Fruit fly (Drosophila melanogaster) whole organism, embryonic: Measurements from ENCODE around the gene CG43156.

ENCODE experiments used
- Abd-B ChIP-seq: fragments of 200-800 bp; sonication (Bioruptor generic); optimal IDR thresholded peaks from 2 replicates; lab custom pipeline; 2018; ENCODE audit warnings: missing biosample characterization, mild to moderate bottlenecking, missing genetic modification characterization, moderate library complexity
- CG1024 ChIP-seq: fragments of 200-800 bp; sonication (Bioruptor generic); IDR thresholded peaks from 2 replicates; pipeline ENCODE4 v1.3.6; 2022; ENCODE audit warnings: missing biosample characterization, missing genetic modification characterization
- CG10565 ChIP-seq: fragments of 200-800 bp; sonication (Bioruptor generic); optimal IDR thresholded peaks from 3 replicates; lab custom pipeline; 2016; ENCODE audit warnings: missing biosample characterization, mild to moderate bottlenecking, missing genetic modification characterization
- CG10654 ChIP-seq: fragments of 200-800 bp; sonication (Bioruptor generic); optimal IDR thresholded peaks from 2 replicates; lab custom pipeline; 2016; ENCODE audit warnings: missing biosample characterization, missing genetic modification characterization
- CG12659 ChIP-seq: fragments of 200-800 bp; sonication (Bioruptor generic); optimal IDR thresholded peaks from 3 replicates; lab custom pipeline; 2017; ENCODE audit warnings: mild to moderate bottlenecking, missing biosample characterization, missing genetic modification reagents, missing genetic modification characterization
- CG15073 ChIP-seq: fragments of 200-800 bp; sonication (Bioruptor generic); optimal IDR thresholded peaks from 2 replicates; lab custom pipeline; 2016; ENCODE audit warnings: missing biosample characterization, missing genetic modification characterization
- CG1529 ChIP-seq: fragments of 200-800 bp; sonication (Bioruptor generic); optimal IDR thresholded peaks from 3 replicates; lab custom pipeline; 2018; ENCODE audit warnings: missing biosample characterization, missing genetic modification characterization
- CG15696 ChIP-seq: fragments of 200-800 bp; sonication (Bioruptor generic); optimal IDR thresholded peaks from 2 replicates; lab custom pipeline; 2019; ENCODE audit warnings: missing biosample characterization, mild to moderate bottlenecking, missing genetic modification characterization, moderate library complexity
- CG17385 ChIP-seq: fragments of 200-800 bp; sonication (Bioruptor generic); optimal IDR thresholded peaks from 3 replicates; lab custom pipeline; 2018; ENCODE audit warnings: missing biosample characterization, mild to moderate bottlenecking, missing genetic modification characterization
- CG17568 ChIP-seq: fragments of 200-800 bp; sonication (Bioruptor generic); optimal IDR thresholded peaks from 2 replicates; lab custom pipeline; 2018; ENCODE audit warnings: missing biosample characterization, mild to moderate bottlenecking, missing genetic modification characterization, moderate library complexity
- CG17802 ChIP-seq: fragments of 200-800 bp; sonication (Bioruptor generic); optimal IDR thresholded peaks from 2 replicates; lab custom pipeline; 2018; ENCODE audit warnings: missing biosample characterization, mild to moderate bottlenecking, missing genetic modification characterization, moderate library complexity
- CG2120 ChIP-seq: fragments of 200-800 bp; sonication (Bioruptor generic); optimal IDR thresholded peaks from 3 replicates; lab custom pipeline; 2016; ENCODE audit warnings: missing biosample characterization, missing genetic modification characterization
- CG30403 ChIP-seq: fragments of 200-800 bp; sonication (Bioruptor generic); optimal IDR thresholded peaks from 3 replicates; lab custom pipeline; 2016; ENCODE audit warnings: missing biosample characterization, missing genetic modification characterization
- CG31388 ChIP-seq: fragments of 200-800 bp; sonication (Bioruptor generic); optimal IDR thresholded peaks from 2 replicates; lab custom pipeline; 2016; ENCODE audit warnings: missing biosample characterization, missing genetic modification characterization
- CG32532 ChIP-seq: fragments of 200-800 bp; sonication (Bioruptor generic); IDR thresholded peaks from 2 replicates; pipeline ENCODE4 v1.3.6; 2022; ENCODE audit warnings: missing biosample characterization, missing genetic modification characterization
- CG3726 ChIP-seq: fragments of 200-800 bp; sonication (Bioruptor generic); IDR thresholded peaks from 3 replicates; pipeline ENCODE4, ENCODE4 v1.3.6; 2022; ENCODE audit warnings: missing biosample characterization, missing genetic modification characterization
- CG7357 ChIP-seq: fragments of 200-800 bp; sonication (Bioruptor generic); IDR thresholded peaks from 3 replicates; pipeline ENCODE4 v1.3.6; 2022; ENCODE audit warnings: missing biosample characterization, missing genetic modification characterization
- CG7839 ChIP-seq: fragments of 200-800 bp; sonication (Bioruptor generic); optimal IDR thresholded peaks from 3 replicates; lab custom pipeline; 2018; ENCODE audit warnings: missing biosample characterization, mild to moderate bottlenecking, missing genetic modification characterization, moderate library complexity
- CG9727 ChIP-seq: fragments of 200-800 bp; sonication (Bioruptor generic); optimal IDR thresholded peaks from 3 replicates; lab custom pipeline; 2017; ENCODE audit warnings: missing biosample characterization, mild to moderate bottlenecking, missing genetic modification characterization
- CG9797 ChIP-seq: fragments of 200-800 bp; sonication (Bioruptor generic); optimal IDR thresholded peaks from 3 replicates; lab custom pipeline; 2018; ENCODE audit warnings: missing biosample characterization, mild to moderate bottlenecking, missing genetic modification characterization
- Dp ChIP-seq: fragments of 200-800 bp; sonication (Bioruptor generic); optimal IDR thresholded peaks from 2 replicates; lab custom pipeline; 2018; ENCODE audit warnings: missing biosample characterization, mild to moderate bottlenecking, missing genetic modification characterization, moderate library complexity
- Dref ChIP-seq: fragments of 200-800 bp; sonication (Bioruptor generic); IDR thresholded peaks from 2 replicates; pipeline ENCODE4 v1.3.6; 2022; ENCODE audit warnings: missing biosample characterization, missing genetic modification characterization
- Ets97D ChIP-seq: fragments of 200-800 bp; sonication (Bioruptor generic); optimal IDR thresholded peaks from 3 replicates; lab custom pipeline; 2016; ENCODE audit warnings: missing biosample characterization, missing genetic modification characterization
- Fer2 ChIP-seq: fragments of 200-800 bp; sonication (Bioruptor generic); optimal IDR thresholded peaks from 2 replicates; lab custom pipeline; 2018; ENCODE audit warnings: missing biosample characterization, mild to moderate bottlenecking, missing genetic modification characterization, moderate library complexity
- Gug ChIP-seq: fragments of 200-800 bp; sonication (Bioruptor generic); IDR thresholded peaks from 4 replicates; pipeline ENCODE4 v1.3.6; 2022; ENCODE audit warnings: missing biosample characterization, missing genetic modification characterization
- HmgZ ChIP-seq: fragments of 200-800 bp; sonication (Bioruptor generic); optimal IDR thresholded peaks from 2 replicates; lab custom pipeline; 2018; ENCODE audit warnings: missing biosample characterization, mild to moderate bottlenecking, missing genetic modification characterization
- Hsf ChIP-seq: fragments of 200-800 bp; sonication (Bioruptor generic); optimal IDR thresholded peaks from 3 replicates; lab custom pipeline; 2016; ENCODE audit warnings: missing biosample characterization, missing genetic modification characterization
- Lhr ChIP-seq: fragments of 200-800 bp; sonication (Bioruptor generic); optimal IDR thresholded peaks from 3 replicates; lab custom pipeline; 2017; ENCODE audit warnings: mild to moderate bottlenecking, missing biosample characterization, missing genetic modification reagents, missing genetic modification characterization
- MBD-R2 ChIP-seq: fragments of 200-800 bp; sonication (Bioruptor generic); IDR thresholded peaks from 2 replicates; pipeline ENCODE4 v1.3.6; 2022; ENCODE audit warnings: missing biosample characterization, missing genetic modification characterization
- MESR4 ChIP-seq: fragments of 200-800 bp; sonication (Bioruptor generic); optimal IDR thresholded peaks from 2 replicates; lab custom pipeline; 2018; ENCODE audit warnings: missing biosample characterization, mild to moderate bottlenecking, missing genetic modification characterization, moderate library complexity
- NC2β ChIP-seq: fragments of 200-800 bp; sonication (Bioruptor generic); optimal IDR thresholded peaks from 2 replicates; lab custom pipeline; 2016; ENCODE audit warnings: missing biosample characterization, missing genetic modification characterization
- Rfx ChIP-seq: fragments of 200-800 bp; sonication (Bioruptor generic); IDR thresholded peaks from 2 replicates; pipeline ENCODE4 v1.3.6; 2022; ENCODE audit warnings: missing biosample characterization, missing genetic modification characterization
- TFAM ChIP-seq: fragments of 200-800 bp; sonication (Bioruptor generic); optimal IDR thresholded peaks from 2 replicates; lab custom pipeline; 2017; ENCODE audit warnings: missing biosample characterization, missing genetic modification characterization, inconsistent platforms
- aop ChIP-seq: fragments of 200-800 bp; sonication (Bioruptor generic); IDR thresholded peaks from 2 replicates; pipeline ENCODE4 v1.3.6; 2022; ENCODE audit warnings: missing biosample characterization, missing genetic modification characterization
- bsh ChIP-seq, 2 experiments: fragments of 200-800 bp; sonication (Bioruptor generic); optimal IDR thresholded peaks; 2 replicates each; lab custom pipeline; 2017 to 2018; ENCODE audit warnings: mild to moderate bottlenecking in 2 of 2, missing biosample characterization in 2 of 2, missing genetic modification characterization in 2 of 2, moderate library complexity in 1 of 2
- dysf ChIP-seq: fragments of 200-800 bp; sonication (Bioruptor generic); IDR thresholded peaks from 3 replicates; pipeline ENCODE4 v1.3.6; 2022; ENCODE audit warnings: missing biosample characterization, missing genetic modification characterization
- h ChIP-seq: fragments of >200 bp; optimal IDR thresholded peaks from 2 replicates; lab custom pipeline; 2017
- insv ChIP-seq, 2 experiments: fragments of 200-800 bp; sonication (Bioruptor generic); optimal IDR thresholded peaks; 3 replicates each; lab custom pipeline; 2016 to 2018; ENCODE audit warnings: missing biosample characterization in 2 of 2, missing genetic modification characterization in 2 of 2
- luna ChIP-seq: fragments of 200-800 bp; sonication (Bioruptor generic); optimal IDR thresholded peaks from 2 replicates; lab custom pipeline; 2016; ENCODE audit warnings: missing biosample characterization, missing genetic modification characterization
- nmo ChIP-seq: fragments of 200-800 bp; sonication (Bioruptor generic); optimal IDR thresholded peaks from 2 replicates; lab custom pipeline; 2018; ENCODE audit warnings: missing biosample characterization, mild to moderate bottlenecking, missing genetic modification characterization, moderate library complexity
- oc ChIP-seq: fragments of 200-800 bp; sonication (Bioruptor generic); optimal IDR thresholded peaks from 2 replicates; lab custom pipeline; 2018; ENCODE audit warnings: missing biosample characterization, mild to moderate bottlenecking, missing genetic modification characterization, moderate library complexity
- prd ChIP-seq, 3 experiments: fragments of >200 bp in 2 of 3; fragments of 200-800 bp in 1 of 3; sonication (Bioruptor generic) in 1 of 3; optimal IDR thresholded peaks in 2 of 3; IDR thresholded peaks in 1 of 3; 2 replicates in 2 of 3; 3 replicates in 1 of 3; pipeline versions ENCODE4 v1.3.6 to Lab custom; 2017 to 2022; ENCODE audit warnings: missing biosample characterization in 1 of 3, missing genetic modification characterization in 1 of 3
- slp2 ChIP-seq: fragments of 200-800 bp; sonication (Bioruptor generic); optimal IDR thresholded peaks from 2 replicates; lab custom pipeline; 2016; ENCODE audit warnings: missing biosample characterization, missing genetic modification characterization
- sna ChIP-seq: fragments of 200-800 bp; sonication (Bioruptor generic); IDR thresholded peaks from 2 replicates; pipeline ENCODE4 v1.3.6; 2022; ENCODE audit warnings: missing biosample characterization, missing genetic modification characterization; ENCODE audit not compliant: partially characterized antibody
- stwl ChIP-seq: fragments of 200-800 bp; sonication (Bioruptor generic); optimal IDR thresholded peaks from 3 replicates; lab custom pipeline; 2018; ENCODE audit warnings: missing biosample characterization, mild to moderate bottlenecking, missing genetic modification characterization, moderate library complexity
- trem ChIP-seq: fragments of 200-800 bp; optimal IDR thresholded peaks from 3 replicates; lab custom pipeline; 2019; ENCODE audit warnings: missing biosample characterization, mild to moderate bottlenecking, missing genetic modification characterization, moderate library complexity
- wek ChIP-seq: fragments of 200-800 bp; sonication (Bioruptor generic); optimal IDR thresholded peaks from 3 replicates; lab custom pipeline; 2018; ENCODE audit warnings: missing biosample characterization, mild to moderate bottlenecking, missing genetic modification characterization, moderate library complexity

The CG43156 gene

dm6 chrX:11872517-11872916 is 34.2 kb downstream of the CG43156 start, which contains the start of gene BORCS5 (continued):
- TF ChIP-seq CG12659 (peak; percentile 30), CG30403 (GFP tag; lab: Kevin White, UChicago) (peak; percentile 33), luna (GFP tag; lab: Kevin White, UChicago) (no peak), CG17802 (tag; lab: Kevin White, UChicago) (peak; percentile 84), Lhr (GFP tag; lab: Kevin White, UChicago) (peak; percentile 21), NC2β (no peak), prd (optimal IDR thresholded peaks at IDR 0.05; lab: Kevin White, UChicago) (no peak), prd (GFP tag; IDR thresholded peaks at IDR 0.05; lab: Robert Waterston, UW) (no peak), CG15073 (GFP tag; lab: Kevin White, UChicago) (no peak), insv (GFP tag; optimal IDR thresholded peaks at IDR 0.05; lab: Kevin White, UChicago) (no peak), CG17385 (GFP tag; lab: Kevin White, UChicago) (no peak), Abd-B (GFP tag; lab: Kevin White, UChicago) (no peak), stwl (tag; lab: Kevin White, UChicago) (peak; percentile 41), HmgZ (tag; lab: Kevin White, UChicago) (no peak), CG10565 (GFP tag; lab: Kevin White, UChicago) (no peak), CG9727 (no peak), CG31388 (no peak), CG3726 (no peak), Gug (GFP tag; lab: Robert Waterston, UW) (no peak), dysf (GFP tag; lab: Robert Waterston, UW) (0 out of 3 replicates have a peak, but pooled peaks have one; percentile 15), h (no peak), TFAM (GFP tag; lab: Kevin White, UChicago) (no peak), bsh (GFP tag; optimal IDR thresholded peaks at IDR 0.05; lab: Kevin White, UChicago) (peak in 1 of 2 experiments; percentile 8), MESR4 (GFP tag; lab: Kevin White, UChicago) (peak; percentile 71), CG17568 (no peak), CG2120 (GFP tag; lab: Kevin White, UChicago) (peak; percentile 1), CG15696 (no peak), CG32532 (GFP tag; lab: Robert Waterston, UW) (peak; percentile 22; the same call in 1 of the 2 replicates), Rfx (GFP tag; lab: Robert Waterston, UW) (0 out of 2 replicates have a peak, but pooled peaks have one; percentile 11), Dp (GFP tag; lab: Kevin White, UChicago) (peak; percentile 20), Hsf (GFP tag; lab: Kevin White, UChicago) (peak; percentile 2), CG10654 (GFP tag; lab: Kevin White, UChicago) (no peak), MBD-R2 (peak; percentile 72), CG9797 (peak; percentile 15), slp2 (GFP tag; lab: Kevin White, UChicago) (no peak), nmo (peak; percentile 25), aop (no peak), CG1024 (GFP tag; lab: Robert Waterston, UW) (peak; percentile 47), Ets97D (peak; percentile 32), oc (tag; lab: Kevin White, UChicago) (no peak), sna (GFP tag; lab: Robert Waterston, UW) (no peak), CG7839 (tag; lab: Kevin White, UChicago) (no peak), Fer2 (tag; lab: Kevin White, UChicago) (no peak), wek (GFP tag; lab: Kevin White, UChicago) (peak; percentile 80), CG7357 (peak; percentile 90), CG1529 (GFP tag; lab: Kevin White, UChicago) (no peak), trem (tag; lab: Kevin White, UChicago) (peak; percentile 2), Dref (peak; percentile 45)
